Worm (Caenorhabditis elegans): ENCODE measurements around the gene ZK1307.1.

DNA sequence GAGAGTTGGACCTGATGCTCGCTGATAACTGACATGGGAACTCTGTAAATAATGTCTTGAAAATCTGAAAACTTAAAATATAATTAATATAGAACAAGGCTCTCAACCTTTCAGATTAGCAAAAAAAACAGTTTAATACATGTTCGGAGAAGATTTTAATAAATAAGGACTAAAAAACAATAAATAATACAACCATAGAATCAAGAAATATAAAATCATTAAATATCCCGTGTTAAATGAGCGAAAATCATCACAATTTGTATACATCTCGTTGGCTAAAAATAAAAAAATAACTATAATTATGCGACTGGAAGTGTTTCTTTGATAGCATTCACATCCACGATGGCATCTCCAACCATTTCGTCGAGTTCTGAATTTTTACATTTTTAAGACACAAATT, 49.4 kb upstream of the ZK1307.1 start, which contains the start of gene Y53C12A.10:
- no peak for TF ChIP-seq B0310.2 (tag; optimal IDR thresholded peaks at IDR 0.05)
- no peak for TF ChIP-seq scrt-1 (GFP tag; IDR thresholded peaks at IDR 0.05)
- TF ChIP-seq aly-1 (tag; optimal IDR thresholded peaks at IDR 0.05): no peak
- TF ChIP-seq hmbx-1 (tag; optimal IDR thresholded peaks at IDR 0.05): no peak
- TF ChIP-seq hnd-1 (tag; optimal IDR thresholded peaks at IDR 0.05): no peak
- TF ChIP-seq ama-1 (optimal IDR thresholded peaks at IDR 0.05): no peak
- no peak for TF ChIP-seq ceh-36 (tag; optimal IDR thresholded peaks at IDR 0.05)
- no peak for TF ChIP-seq ets-7 (tag; optimal IDR thresholded peaks at IDR 0.05)
- no peak for TF ChIP-seq flt-1 (GFP tag; IDR thresholded peaks at IDR 0.05)
- TF ChIP-seq tra-4 (tag; optimal IDR thresholded peaks at IDR 0.05): no peak
- no peak for TF ChIP-seq ceh-13 (GFP tag; optimal IDR thresholded peaks at IDR 0.05)
